Worm (Caenorhabditis elegans): Measurements from ENCODE around the gene ric-3.

ce11 chrIV:7783801-7784411 lies 34.1 kb upstream of the ric-3 start, which contains the start of gene tag-321:
- TF ChIP-seq cog-1 (tag; optimal IDR thresholded peaks at IDR 0.05): no peak
- no peak for TF ChIP-seq flt-1 (GFP tag; IDR thresholded peaks at IDR 0.05)
- no peak for TF ChIP-seq ref-1 (GFP tag; conservative IDR thresholded peaks at IDR 0.05)
- TF ChIP-seq tab-1 (GFP tag; IDR thresholded peaks at IDR 0.05): no peak
